Worm (Caenorhabditis elegans) whole organism, L4/young adult: ENCODE results near the gene dnj-1.
"Not testable (repeated sequence)": the region's sequence is repeated elsewhere in the genome, so short reads cannot be mapped to it uniquely, and the experiment has no call there.

Experiments
- W03F9.2 ChIP-seq: fragments of 150-350 bp; optimal IDR thresholded peaks from 2 replicates; lab custom pipeline; 2014; ENCODE audit warnings: missing biosample characterization, missing genetic modification characterization
- dao-5 ChIP-seq: sonication (generic microtip); optimal IDR thresholded peaks from 2 replicates; lab custom pipeline; 2016; ENCODE audit warnings: missing genotype, missing genetic modification characterization, moderate library complexity, missing compliant biosample characterization
- him-1 ChIP-seq: sonication (generic microtip); optimal IDR thresholded peaks from 2 replicates; lab custom pipeline; 2016; ENCODE audit warnings: missing genotype, missing genetic modification reagents, missing genetic modification characterization, missing compliant biosample characterization

Gene dnj-1

DNA sequence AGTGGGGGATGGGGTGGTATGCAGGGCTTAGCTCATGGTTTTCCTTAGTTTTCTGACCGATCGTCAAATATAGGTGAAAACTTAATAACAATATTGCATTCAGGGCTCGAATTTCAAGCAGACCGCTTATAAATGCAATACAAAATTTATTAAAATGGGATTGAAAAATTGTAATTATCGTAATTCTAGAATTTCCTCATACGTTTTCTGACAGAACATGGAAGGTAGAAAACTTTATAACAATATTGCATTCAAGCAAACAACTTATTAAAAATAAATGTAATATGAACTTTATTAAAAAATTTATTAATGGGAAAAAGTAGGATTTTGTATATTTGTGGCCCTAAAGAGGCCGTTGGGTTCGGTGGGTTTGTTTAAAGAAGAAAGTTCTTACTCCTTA lies 24.8 kb downstream of the dnj-1 start:
- no peak for TF ChIP-seq dao-5 (tag; lab: Kevin White, UChicago)
- TF ChIP-seq W03F9.2 = no peak
- TF ChIP-seq him-1 (tag; lab: Kevin White, UChicago) = no peak

ce11 chrIV:11324741-11325140 lies 25.9 kb downstream of the dnj-1 start, which contains the start of gene his-48:
TSS of gene his-48 (plus strand) at chrIV:11324745.
- not testable (repeated sequence) for TF ChIP-seq dao-5 (tag; lab: Kevin White, UChicago); him-1 (tag; lab: Kevin White, UChicago); W03F9.2

ce11 chrIV:11326939-11327565 lies 28.2 kb downstream of the dnj-1 start, which contains the start of gene B0035.21:
TSS of gene B0035.21 (plus strand) at chrIV:11327260.
- no peak for TF ChIP-seq dao-5 (tag; lab: Kevin White, UChicago)
- TF ChIP-seq him-1 (tag; lab: Kevin White, UChicago) = no peak
- TF ChIP-seq W03F9.2 = no peak

DNA sequence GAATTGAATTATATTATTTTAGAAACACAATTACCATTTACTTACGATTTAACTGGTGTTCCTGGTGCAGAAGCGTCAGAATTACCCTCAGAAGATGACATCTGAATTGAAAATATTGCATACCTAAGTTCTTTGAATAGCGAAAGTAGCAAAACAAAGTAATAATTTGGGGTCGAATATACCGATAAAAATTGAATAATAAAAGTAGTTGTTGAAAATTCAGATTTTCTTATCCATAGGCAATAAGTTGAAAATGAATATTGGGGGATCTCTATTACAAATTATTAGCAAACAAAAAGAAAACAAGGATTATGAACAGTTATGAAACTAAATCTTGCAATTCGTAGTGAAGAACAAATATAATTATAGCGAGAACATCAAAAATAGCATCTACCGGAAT lies 30.4 kb downstream of the dnj-1 start, which contains the start of gene leo-1:
TSS of gene leo-1 (minus strand) at position 101 of the 400 bp plus-strand sequence.
- TF ChIP-seq dao-5 (tag; lab: Kevin White, UChicago) = no peak
- no peak for TF ChIP-seq W03F9.2
- no peak for TF ChIP-seq him-1 (tag; lab: Kevin White, UChicago)

DNA sequence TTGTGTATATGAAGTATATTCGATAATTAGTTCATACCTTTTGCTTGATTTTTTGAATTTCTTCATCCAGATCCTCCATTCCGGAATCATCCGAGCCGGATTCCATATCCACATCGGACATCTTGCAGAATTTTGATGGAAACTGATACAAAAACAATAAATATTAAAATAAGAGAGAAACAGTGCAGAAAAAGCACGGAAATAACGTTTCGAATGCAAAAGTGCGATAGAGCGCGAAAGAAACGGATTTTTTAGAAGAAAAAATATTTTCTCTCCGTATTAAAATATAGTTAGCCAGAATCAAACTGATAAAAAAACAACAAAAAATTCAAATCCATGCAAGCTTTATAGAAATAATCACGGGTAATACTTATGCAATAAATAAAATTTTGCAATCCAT lies 33.9 kb downstream of the dnj-1 start, which contains the start of gene sart-3:
TSS of gene sart-3 (minus strand) at position 219 of the 400 bp plus-strand sequence.
- TF ChIP-seq dao-5 (tag; lab: Kevin White, UChicago) (no peak), W03F9.2 (no peak), him-1 (tag; lab: Kevin White, UChicago) (no peak)

- no peak for TF ChIP-seq him-1 (tag; lab: Kevin White, UChicago)
- TF ChIP-seq W03F9.2 = no peak
- no peak for TF ChIP-seq dao-5 (tag; lab: Kevin White, UChicago)
These were observed 37.3 kb downstream of the dnj-1 start for ce11 chrIV:11336180-11336579.

DNA sequence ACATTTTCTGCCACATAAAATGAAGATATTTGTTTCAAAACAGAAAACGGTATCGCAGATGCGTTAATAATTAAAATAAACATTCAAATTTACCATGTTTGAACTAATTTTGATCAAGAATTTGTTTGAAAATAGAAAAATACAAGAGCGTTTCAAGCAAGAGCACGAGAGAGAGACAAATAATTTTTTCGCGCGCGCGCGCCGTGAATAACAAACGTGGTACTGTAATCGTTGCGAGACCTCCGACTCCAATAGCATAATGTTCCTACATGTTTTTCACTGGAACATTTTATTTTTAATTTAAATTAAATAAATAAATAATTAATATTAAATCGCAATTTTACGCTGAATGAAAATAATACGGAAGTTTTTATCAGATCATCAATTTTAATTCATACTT lies 38.2 kb downstream of the dnj-1 start, which contains the start of gene F54E12.2:
TSS of gene F54E12.2 (minus strand) at position 164 of the 400 bp plus-strand sequence.
- no peak for TF ChIP-seq dao-5 (tag; lab: Kevin White, UChicago)
- TF ChIP-seq him-1 (tag; lab: Kevin White, UChicago) = no peak
- peak; percentile 51 for TF ChIP-seq W03F9.2

DNA sequence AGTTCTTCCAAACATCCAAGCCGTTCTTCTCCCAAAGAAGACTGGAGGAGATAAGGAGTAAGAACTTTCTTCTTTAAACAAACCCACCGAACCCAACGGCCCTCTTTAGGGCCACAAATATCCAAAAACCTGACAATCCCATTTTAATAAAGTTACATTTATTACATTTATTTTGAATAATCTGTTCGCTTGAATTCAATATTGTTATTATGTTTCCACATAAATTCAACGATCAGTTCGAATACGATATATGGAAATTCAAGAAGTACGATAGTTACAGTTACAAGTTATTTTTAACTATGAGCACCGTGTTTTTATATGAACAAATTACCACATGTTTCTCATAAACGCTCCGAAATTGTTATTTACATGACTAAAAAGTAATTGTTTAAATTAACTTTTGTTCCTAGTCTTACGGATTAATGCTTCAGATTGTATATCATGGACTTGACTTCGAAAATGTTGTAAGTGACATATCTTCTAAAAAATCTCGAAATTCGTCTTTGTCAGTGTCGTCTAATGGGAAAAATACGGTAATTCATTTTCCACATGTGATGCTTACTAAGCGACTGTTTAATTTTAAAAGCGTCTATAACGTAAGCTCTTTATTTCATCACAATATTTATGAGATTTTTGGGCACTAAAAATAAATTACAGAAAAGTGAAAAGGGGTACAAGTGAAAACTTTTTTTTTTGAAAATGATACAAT lies 42.1 kb downstream of the dnj-1 start:
- TF ChIP-seq him-1 (tag; lab: Kevin White, UChicago) (no peak), W03F9.2 (no peak), dao-5 (tag; lab: Kevin White, UChicago) (no peak)

DNA sequence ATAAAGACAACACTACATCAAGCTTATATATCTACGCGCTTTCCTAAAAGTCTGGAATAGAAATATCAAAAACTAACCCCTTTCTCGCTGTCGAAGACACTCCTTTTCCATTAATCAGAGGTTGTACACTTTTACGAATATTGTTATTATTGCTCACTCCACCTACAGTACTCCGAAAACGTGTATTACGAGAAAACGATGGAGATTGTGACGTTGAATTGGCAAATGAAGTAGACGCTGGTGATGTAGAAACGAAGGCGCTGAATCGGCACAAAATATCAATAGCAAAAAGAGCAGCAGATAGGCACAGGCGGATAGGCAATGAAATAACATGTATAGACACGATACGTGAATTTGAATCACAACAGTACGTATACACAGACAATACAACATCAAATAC lies 45.5 kb downstream of the dnj-1 start:
- TF ChIP-seq W03F9.2 (no peak), dao-5 (tag; lab: Kevin White, UChicago) (no peak), him-1 (tag; lab: Kevin White, UChicago) (no peak)

DNA sequence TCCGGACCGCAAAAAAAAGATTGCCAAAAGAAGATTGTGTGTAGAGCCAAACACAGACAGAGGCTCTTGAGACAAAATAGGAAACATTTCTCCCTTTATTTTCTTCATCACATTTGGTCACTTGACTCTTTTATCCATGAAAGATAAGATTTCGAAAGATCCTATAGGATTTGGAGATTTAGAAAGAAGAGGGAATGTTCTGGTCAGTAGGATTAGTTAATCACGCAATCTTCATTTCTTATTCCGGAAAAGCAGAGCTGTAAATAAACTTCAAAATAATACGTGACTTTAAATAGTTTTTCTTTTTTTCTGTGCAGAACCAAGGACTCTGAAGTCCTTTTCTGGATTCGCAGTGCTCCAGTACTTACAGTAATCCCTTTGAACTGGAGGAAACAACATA lies 48.4 kb downstream of the dnj-1 start:
- TF ChIP-seq W03F9.2 (no peak), him-1 (tag; lab: Kevin White, UChicago) (no peak), dao-5 (tag; lab: Kevin White, UChicago) (no peak)

- no peak for TF ChIP-seq W03F9.2
- TF ChIP-seq him-1 (tag; lab: Kevin White, UChicago) = no peak
- TF ChIP-seq dao-5 (tag; lab: Kevin White, UChicago) = no peak
These were observed 50.0 kb downstream of the dnj-1 start for ce11 chrIV:11348822-11349221.

DNA sequence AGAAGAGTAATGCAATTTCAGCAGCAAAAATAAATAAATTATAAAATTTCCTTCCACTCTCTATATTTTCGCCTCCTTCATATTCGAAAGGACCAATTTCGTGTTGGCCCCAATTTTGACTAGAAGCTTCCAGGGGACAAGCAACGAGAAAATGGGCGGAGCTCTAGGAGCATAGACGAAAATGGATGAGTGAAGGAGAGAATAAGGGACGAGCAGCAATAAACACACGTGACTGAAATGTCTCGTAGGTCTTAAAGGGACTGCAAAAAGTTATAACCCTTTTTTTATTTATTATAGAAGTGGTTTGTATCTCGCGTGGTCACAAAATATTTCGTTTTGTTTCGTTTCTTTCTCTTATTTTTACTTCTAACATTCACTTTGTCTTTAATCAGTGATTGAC lies 50.9 kb downstream of the dnj-1 start:
- TF ChIP-seq him-1 (tag; lab: Kevin White, UChicago) (peak; percentile 46), dao-5 (tag; lab: Kevin White, UChicago) (no peak), W03F9.2 (no peak)

ce11 chrIV:11350809-11351208 lies 52.0 kb downstream of the dnj-1 start:
- TF ChIP-seq him-1 (tag; lab: Kevin White, UChicago) = no peak
- TF ChIP-seq dao-5 (tag; lab: Kevin White, UChicago) = no peak
- no peak for TF ChIP-seq W03F9.2

DNA sequence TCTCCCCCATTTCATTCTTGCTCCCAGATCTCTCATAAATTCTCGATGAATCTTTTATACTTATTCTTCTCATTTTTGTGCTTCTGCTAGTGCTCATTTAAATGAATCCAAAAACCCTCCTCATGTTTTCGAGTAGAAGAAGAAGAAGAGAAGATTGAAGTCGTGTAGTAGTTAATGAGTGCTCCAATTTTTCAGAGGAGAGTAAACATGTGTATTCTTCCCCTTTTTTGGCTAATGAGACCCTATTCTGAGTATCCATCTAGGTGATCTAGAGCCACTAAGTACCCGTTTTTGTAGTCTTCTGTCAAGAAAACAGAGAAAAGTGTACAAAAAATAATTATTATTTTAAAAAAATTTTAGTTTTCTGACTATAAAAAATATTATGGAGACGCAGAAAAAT lies 52.7 kb downstream of the dnj-1 start:
- no peak for TF ChIP-seq W03F9.2
- no peak for TF ChIP-seq him-1 (tag; lab: Kevin White, UChicago)
- TF ChIP-seq dao-5 (tag; lab: Kevin White, UChicago) = no peak
